Fruit fly (Drosophila melanogaster): ENCODE measurements around the gene aub.

The aub gene

dm6 chr2L:10970134-10970533, 31.1 kb downstream of the aub start, which contains the start of the genes Tmem214 and YL-1 (continued):
- TF ChIP-seq CG12155 (GFP tag; optimal IDR thresholded peaks at IDR 0.05) (no peak), CG1529 (GFP tag; optimal IDR thresholded peaks at IDR 0.05) (no peak), crol (GFP tag; IDR thresholded peaks at IDR 0.05) (no peak), CG10267 (tag; optimal IDR thresholded peaks at IDR 0.05) (peak; percentile 46), insv (GFP tag; optimal IDR thresholded peaks at IDR 0.05) (peak in 1 of 2 experiments; percentile 10), CG10147 (GFP tag; optimal IDR thresholded peaks at IDR 0.05) (peak; percentile 6), Xbp1 (GFP tag; optimal IDR thresholded peaks at IDR 0.05) (no peak), amos (GFP tag; IDR thresholded peaks at IDR 0.05; ENCODE audit: partially characterized antibody) (peak; percentile 51), kay (GFP tag; optimal IDR thresholded peaks at IDR 0.05) (no peak), stc (GFP tag; IDR thresholded peaks at IDR 0.05) (no peak), gcm (GFP tag; optimal IDR thresholded peaks at IDR 0.05) (no peak), repo (GFP tag; optimal IDR thresholded peaks at IDR 0.05) (no peak), CG8359 (GFP tag; optimal IDR thresholded peaks at IDR 0.05; ENCODE audit: borderline replicate concordance) (no peak), MBD-R2 (GFP tag; IDR thresholded peaks at IDR 0.05) (peak; percentile 87), CG1647 (GFP tag; optimal IDR thresholded peaks at IDR 0.05) (no peak), ci (GFP tag; IDR thresholded peaks at IDR 0.05) (no peak), CG12071 (GFP tag; optimal IDR thresholded peaks at IDR 0.05) (no peak), ab (GFP tag; optimal IDR thresholded peaks at IDR 0.05) (no peak), sens-2 (GFP tag; IDR thresholded peaks at IDR 0.05) (no peak), corto (GFP tag; optimal IDR thresholded peaks at IDR 0.05) (no peak), CG4328 (GFP tag; optimal IDR thresholded peaks at IDR 0.05) (no peak), bbx (GFP tag; IDR thresholded peaks at IDR 0.05; ENCODE audit: partially characterized antibody) (peak; percentile 15; the same call in 1 of the 2 replicates), ftz-f1 (GFP tag; optimal IDR thresholded peaks at IDR 0.05) (no peak), sens (GFP tag) (peak; percentile 79), rib (GFP tag; IDR thresholded peaks at IDR 0.05) (no peak), MESR4 (GFP tag; optimal IDR thresholded peaks at IDR 0.05) (peak; percentile 22), Dad (GFP tag; optimal IDR thresholded peaks at IDR 0.05) (no peak), Neu2 (GFP tag; optimal IDR thresholded peaks at IDR 0.05; ENCODE audit: borderline replicate concordance) (no peak), dm (GFP tag; optimal IDR thresholded peaks at IDR 0.05) (no peak), CG12769 (tag; optimal IDR thresholded peaks at IDR 0.05) (no peak), caup (GFP tag; optimal IDR thresholded peaks at IDR 0.05; ENCODE audit: severe bottlenecking) (no peak), CG14050 (GFP tag; IDR thresholded peaks at IDR 0.05) (no peak), CG31224 (GFP tag; IDR thresholded peaks at IDR 0.05) (no peak), knrl (GFP tag; IDR thresholded peaks at IDR 0.05; ENCODE audit: partially characterized antibody) (peak; percentile 68), CG6791 (GFP tag; IDR thresholded peaks at IDR 0.05; ENCODE audit: partially characterized antibody) (peak; percentile 37; the same call in 1 of the 3 replicates), CG6689 (GFP tag; IDR thresholded peaks at IDR 0.05) (no peak), CG10462 (GFP tag; optimal IDR thresholded peaks at IDR 0.05) (no peak), gce (GFP tag; IDR thresholded peaks at IDR 0.05) (no peak), jing (GFP tag; optimal IDR thresholded peaks at IDR 0.05) (no peak), bsh (GFP tag; optimal IDR thresholded peaks at IDR 0.05) (no peak), CG14667 (GFP tag; IDR thresholded peaks at IDR 0.05) (no peak), cato (GFP tag; optimal IDR thresholded peaks at IDR 0.05; ENCODE audit: borderline replicate concordance) (no peak), CG17568 (GFP tag; optimal IDR thresholded peaks at IDR 0.05) (no peak), gfzf (GFP tag; optimal IDR thresholded peaks at IDR 0.05) (peak; percentile 81), Atf-2 (GFP tag; optimal IDR thresholded peaks at IDR 0.05) (no peak), br (optimal IDR thresholded peaks at IDR 0.05) (no peak), sqz (GFP tag; optimal IDR thresholded peaks at IDR 0.05) (no peak), CG14965 (GFP tag; optimal IDR thresholded peaks at IDR 0.05; ENCODE audit: borderline replicate concordance) (no peak), CG2116 (GFP tag; optimal IDR thresholded peaks at IDR 0.05) (peak; percentile 45), fru (optimal IDR thresholded peaks at IDR 0.05) (no peak), luna (GFP tag; optimal IDR thresholded peaks at IDR 0.05) (no peak), CG9817 (tag; optimal IDR thresholded peaks at IDR 0.05) (no peak)

Data from whole organism, embryonic.